Fruit fly (Drosophila melanogaster) whole organism, embryonic: ENCODE measurements around the gene TTLL5.

Source experiments
- ATbp ChIP-seq: fragments of 200-800 bp; sonication (Bioruptor generic); optimal IDR thresholded peaks from 2 replicates; lab custom pipeline; 2017; ENCODE audit warnings: missing biosample characterization, mild to moderate bottlenecking, missing genetic modification characterization, missing genetic modification reagents
- Ada2b ChIP-seq: fragments of 200-800 bp; sonication (Bioruptor generic); IDR thresholded peaks from 2 replicates; pipeline ENCODE4 v1.3.6; 2022; ENCODE audit warnings: missing biosample characterization, missing genetic modification characterization
- Asciz ChIP-seq: fragments of 200-800 bp; sonication (Bioruptor generic); optimal IDR thresholded peaks from 2 replicates; lab custom pipeline; 2017; ENCODE audit warnings: missing biosample characterization, mild to moderate bottlenecking, missing genetic modification characterization, missing genetic modification reagents
- Awh ChIP-seq: fragments of 200-800 bp; sonication (Bioruptor generic); IDR thresholded peaks from 2 replicates; pipeline ENCODE4, ENCODE4 v1.3.6; 2022; ENCODE audit warnings: missing biosample characterization, missing genetic modification characterization
- BEAF-32 ChIP-seq: fragments of 200-800 bp; sonication (Bioruptor generic); optimal IDR thresholded peaks from 3 replicates; lab custom pipeline; 2017; ENCODE audit warnings: missing biosample characterization, missing genetic modification characterization, mild to moderate bottlenecking, moderate library complexity, missing genetic modification reagents
- CG11398 ChIP-seq: fragments of 200-800 bp; sonication (Bioruptor generic); optimal IDR thresholded peaks from 2 replicates; lab custom pipeline; 2016; ENCODE audit warnings: missing biosample characterization, missing genetic modification characterization
- CG11504 ChIP-seq: fragments of 200-800 bp; sonication (Bioruptor generic); optimal IDR thresholded peaks from 3 replicates; lab custom pipeline; 2019; ENCODE audit warnings: missing biosample characterization, mild to moderate bottlenecking, missing genetic modification characterization, moderate library complexity
- CG11723 ChIP-seq: fragments of 200-800 bp; sonication (Bioruptor generic); optimal IDR thresholded peaks from 2 replicates; lab custom pipeline; 2017; ENCODE audit warnings: missing biosample characterization, mild to moderate bottlenecking, missing genetic modification characterization
- CG12769 ChIP-seq: fragments of 200-800 bp; sonication (Bioruptor generic); optimal IDR thresholded peaks from 2 replicates; lab custom pipeline; 2019; ENCODE audit warnings: missing biosample characterization, mild to moderate bottlenecking, missing genetic modification characterization, moderate library complexity
- CG13775 ChIP-seq: fragments of 200-800 bp; sonication (Bioruptor generic); optimal IDR thresholded peaks from 3 replicates; lab custom pipeline; 2017; ENCODE audit warnings: missing biosample characterization, mild to moderate bottlenecking, missing genetic modification characterization
- CG14710 ChIP-seq: fragments of 200-800 bp; sonication (Bioruptor generic); optimal IDR thresholded peaks from 3 replicates; lab custom pipeline; 2019; ENCODE audit warnings: missing biosample characterization, mild to moderate bottlenecking, missing genetic modification characterization, moderate library complexity
- CG15479 ChIP-seq: fragments of 200-800 bp; sonication (Bioruptor generic); optimal IDR thresholded peaks from 3 replicates; lab custom pipeline; 2019; ENCODE audit warnings: missing biosample characterization, mild to moderate bottlenecking, missing genetic modification characterization, moderate library complexity
- CG16863 ChIP-seq: fragments of 200-800 bp; sonication (Bioruptor generic); optimal IDR thresholded peaks from 3 replicates; lab custom pipeline; 2016; ENCODE audit warnings: missing biosample characterization, missing genetic modification characterization
- CG17912 ChIP-seq: fragments of 200-800 bp; sonication (Bioruptor generic); optimal IDR thresholded peaks from 2 replicates; lab custom pipeline; 2018; ENCODE audit warnings: missing biosample characterization, mild to moderate bottlenecking, missing genetic modification characterization
- CG2129 ChIP-seq: fragments of 200-800 bp; sonication (Bioruptor generic); IDR thresholded peaks from 2 replicates; pipeline ENCODE4 v1.3.6; 2022; ENCODE audit warnings: missing biosample characterization, missing genetic modification characterization; ENCODE audit not compliant: partially characterized antibody
- CG32772 ChIP-seq: fragments of 200-800 bp; sonication (Bioruptor generic); IDR thresholded peaks from 2 replicates; pipeline ENCODE4 v1.3.6; 2022; ENCODE audit warnings: missing biosample characterization, missing genetic modification characterization
- CG4617 ChIP-seq: fragments of 200-800 bp; sonication (Bioruptor generic); optimal IDR thresholded peaks from 3 replicates; lab custom pipeline; 2016; ENCODE audit warnings: missing biosample characterization, missing genetic modification characterization, borderline replicate concordance
- CG6254 ChIP-seq: fragments of 200-800 bp; sonication (Bioruptor generic); optimal IDR thresholded peaks from 3 replicates; lab custom pipeline; 2017; ENCODE audit warnings: mild to moderate bottlenecking, missing biosample characterization, missing genetic modification reagents, missing genetic modification characterization
- CG6813 ChIP-seq: fragments of 200-800 bp; sonication (Bioruptor generic); optimal IDR thresholded peaks from 2 replicates; lab custom pipeline; 2017; ENCODE audit warnings: missing biosample characterization, missing genetic modification characterization, mild to moderate bottlenecking, moderate library complexity, missing genetic modification reagents
- CG7745 ChIP-seq: fragments of 200-800 bp; sonication (Bioruptor generic); optimal IDR thresholded peaks from 2 replicates; lab custom pipeline; 2018; ENCODE audit warnings: missing biosample characterization, mild to moderate bottlenecking, missing genetic modification characterization, moderate library complexity
- CG7786 ChIP-seq: fragments of 200-800 bp; sonication (Bioruptor generic); optimal IDR thresholded peaks from 2 replicates; lab custom pipeline; 2016; ENCODE audit warnings: missing biosample characterization, missing genetic modification characterization
- D19A ChIP-seq: fragments of 200-800 bp; optimal IDR thresholded peaks from 3 replicates; lab custom pipeline; 2019; ENCODE audit warnings: missing biosample characterization, mild to moderate bottlenecking, missing genetic modification characterization, moderate library complexity
- Dll ChIP-seq: fragments of 200-800 bp; sonication (Bioruptor generic); IDR thresholded peaks from 4 replicates; pipeline ENCODE4 v1.3.6; 2022; ENCODE audit warnings: missing biosample characterization, missing genetic modification characterization; ENCODE audit not compliant: partially characterized antibody
- Dp ChIP-seq: fragments of 200-800 bp; sonication (Bioruptor generic); optimal IDR thresholded peaks from 2 replicates; lab custom pipeline; 2018; ENCODE audit warnings: missing biosample characterization, mild to moderate bottlenecking, missing genetic modification characterization, moderate library complexity
- Elba2 ChIP-seq: fragments of 200-800 bp; sonication (Bioruptor generic); optimal IDR thresholded peaks from 3 replicates; lab custom pipeline; 2016; ENCODE audit warnings: missing biosample characterization, missing genetic modification characterization
- Fer1 ChIP-seq: fragments of 200-800 bp; sonication (Bioruptor generic); optimal IDR thresholded peaks from 2 replicates; lab custom pipeline; 2017; ENCODE audit warnings: missing biosample characterization, mild to moderate bottlenecking, missing genetic modification characterization
- Gug ChIP-seq: fragments of 200-800 bp; sonication (Bioruptor generic); IDR thresholded peaks from 4 replicates; pipeline ENCODE4 v1.3.6; 2022; ENCODE audit warnings: missing biosample characterization, missing genetic modification characterization
- H2.0 ChIP-seq: fragments of 200-800 bp; sonication (Bioruptor generic); IDR thresholded peaks from 2 replicates; pipeline ENCODE4 v1.3.6; 2022; ENCODE audit warnings: missing biosample characterization, missing genetic modification characterization
- HLH4C ChIP-seq: fragments of 200-800 bp; sonication (Bioruptor generic); IDR thresholded peaks from 3 replicates; pipeline ENCODE4 v1.3.6; 2022; ENCODE audit warnings: missing biosample characterization, missing genetic modification characterization; ENCODE audit not compliant: partially characterized antibody
- Kr ChIP-seq: fragments of 200-800 bp; sonication (Bioruptor generic); optimal IDR thresholded peaks from 2 replicates; lab custom pipeline; 2017; ENCODE audit warnings: missing biosample characterization, mild to moderate bottlenecking, missing genetic modification characterization
- Mes4 ChIP-seq: fragments of 200-800 bp; sonication (Bioruptor generic); optimal IDR thresholded peaks from 2 replicates; lab custom pipeline; 2016; ENCODE audit warnings: missing biosample characterization, missing genetic modification characterization
- Neu2 ChIP-seq: fragments of 200-800 bp; sonication (Bioruptor generic); optimal IDR thresholded peaks from 3 replicates; lab custom pipeline; 2016; ENCODE audit warnings: missing biosample characterization, missing genetic modification characterization, borderline replicate concordance
- Optix ChIP-seq: fragments of 200-800 bp; sonication (Bioruptor generic); IDR thresholded peaks from 3 replicates; pipeline ENCODE4 v1.3.6; 2022; ENCODE audit warnings: missing biosample characterization, missing genetic modification characterization
- YL-1 ChIP-seq: fragments of 200-800 bp; sonication (Bioruptor generic); optimal IDR thresholded peaks from 3 replicates; lab custom pipeline; 2017; ENCODE audit warnings: missing biosample characterization, mild to moderate bottlenecking, missing genetic modification characterization
- cato ChIP-seq: fragments of 200-800 bp; sonication (Bioruptor generic); optimal IDR thresholded peaks from 2 replicates; lab custom pipeline; 2016; ENCODE audit warnings: missing biosample characterization, missing genetic modification characterization, borderline replicate concordance
- chm ChIP-seq: fragments of 200-800 bp; sonication (Bioruptor generic); IDR thresholded peaks from 2 replicates; pipeline ENCODE4 v1.3.6; 2022; ENCODE audit warnings: missing biosample characterization, missing genetic modification characterization
- chn ChIP-seq: fragments of 200-800 bp; sonication (Bioruptor generic); optimal IDR thresholded peaks from 2 replicates; lab custom pipeline; 2016; ENCODE audit warnings: missing biosample characterization, missing genetic modification characterization
- ci ChIP-seq: fragments of 200-800 bp; sonication (Bioruptor generic); IDR thresholded peaks from 3 replicates; pipeline ENCODE4 v1.3.6; 2022; ENCODE audit warnings: missing biosample characterization, missing genetic modification characterization
- gcm2 ChIP-seq: fragments of 200-800 bp; sonication (Bioruptor generic); optimal IDR thresholded peaks from 2 replicates; lab custom pipeline; 2016; ENCODE audit warnings: missing biosample characterization, missing genetic modification characterization
- grn ChIP-seq: fragments of 200-800 bp; sonication (Bioruptor generic); optimal IDR thresholded peaks from 3 replicates; lab custom pipeline; 2017; ENCODE audit warnings: missing biosample characterization, missing genetic modification characterization
- gro ChIP-seq: fragments of 200-800 bp; sonication (Bioruptor generic); optimal IDR thresholded peaks from 2 replicates; lab custom pipeline; 2016; ENCODE audit warnings: missing biosample characterization, missing genetic modification characterization
- her ChIP-seq: fragments of 200-800 bp; sonication (Bioruptor generic); optimal IDR thresholded peaks from 2 replicates; lab custom pipeline; 2016; ENCODE audit warnings: missing biosample characterization, missing genetic modification characterization
- lov ChIP-seq, 2 experiments: fragments of 200-800 bp in 1 of 2; fragments of >200 bp in 1 of 2; sonication (Bioruptor generic) in 1 of 2; IDR thresholded peaks in 1 of 2; optimal IDR thresholded peaks in 1 of 2; 2 replicates in 1 of 2; 3 replicates in 1 of 2; pipeline versions ENCODE4 v1.3.6 to Lab custom; 2017 to 2022; ENCODE audit warnings: missing biosample characterization in 1 of 2, missing genetic modification characterization in 1 of 2
- pfk ChIP-seq: fragments of 200-800 bp; sonication (Bioruptor generic); optimal IDR thresholded peaks from 2 replicates; lab custom pipeline; 2018; ENCODE audit warnings: missing biosample characterization, mild to moderate bottlenecking, missing genetic modification characterization, moderate library complexity
- so ChIP-seq: fragments of 200-800 bp; sonication (Bioruptor generic); IDR thresholded peaks from 3 replicates; pipeline ENCODE4 v1.3.6; 2022; ENCODE audit warnings: missing biosample characterization, missing genetic modification characterization
- toy ChIP-seq: fragments of 200-800 bp; sonication (Bioruptor generic); IDR thresholded peaks from 2 replicates; pipeline ENCODE4 v1.3.6; 2022; ENCODE audit warnings: missing biosample characterization, missing genetic modification characterization
- tx ChIP-seq: fragments of 200-800 bp; sonication (Bioruptor generic); optimal IDR thresholded peaks from 2 replicates; lab custom pipeline; 2016; ENCODE audit warnings: missing biosample characterization, missing genetic modification characterization
- vnd ChIP-seq: fragments of 200-800 bp; sonication (Bioruptor generic); IDR thresholded peaks from 3 replicates; pipeline ENCODE4 v1.3.6; 2022; ENCODE audit warnings: missing biosample characterization, missing genetic modification characterization; ENCODE audit not compliant: partially characterized antibody
- vvl ChIP-seq: fragments of 200-800 bp; sonication (Bioruptor generic); IDR thresholded peaks from 2 replicates; pipeline ENCODE4 v1.3.6; 2022; ENCODE audit warnings: missing biosample characterization, missing genetic modification characterization
- wdn ChIP-seq: fragments of 200-800 bp; sonication (Bioruptor generic); IDR thresholded peaks from 2 replicates; pipeline ENCODE4 v1.3.6; 2022; ENCODE audit warnings: missing biosample characterization, missing genetic modification characterization

The TTLL5 gene

dm6 chr3R:25069569-25069968 is 53.2 kb downstream of the TTLL5 start, which contains the start of the genes Stt3B and CG11839 (continued):
- TF ChIP-seq CG15479 (GFP tag; lab: Kevin White, UChicago), result no peak
- peak; percentile 25; the same call in 1 of the 3 replicates for TF ChIP-seq so (GFP tag; lab: Robert Waterston, UW)
- peak; percentile 40; the same call in 1 of the 3 replicates for TF ChIP-seq Optix
- TF ChIP-seq CG17912 (GFP tag; lab: Kevin White, UChicago), result peak; percentile 1
- TF ChIP-seq CG14710, result peak; percentile 85
- TF ChIP-seq Ada2b (GFP tag; lab: Robert Waterston, UW), result peak; percentile 58
- TF ChIP-seq Dp (GFP tag; lab: Kevin White, UChicago), result peak; percentile 44
- no peak for TF ChIP-seq CG12769 (tag; lab: Kevin White, UChicago)
- TF ChIP-seq CG32772, result no peak
- peak; percentile 83 for TF ChIP-seq CG7786
- TF ChIP-seq CG2129, result peak; percentile 89
- peak; percentile 97 for TF ChIP-seq Dll
- peak; percentile 45 for TF ChIP-seq gcm2 (GFP tag; lab: Kevin White, UChicago)
- no peak for TF ChIP-seq chm (GFP tag; lab: Robert Waterston, UW)
- peak; percentile 62 for TF ChIP-seq her
- peak; percentile 68 for TF ChIP-seq vvl
- TF ChIP-seq CG16863 (GFP tag; lab: Kevin White, UChicago), result peak; percentile 49
- TF ChIP-seq D19A (tag; lab: Kevin White, UChicago), result no peak
- TF ChIP-seq Neu2 (GFP tag; lab: Kevin White, UChicago), result peak; percentile 10
- peak; percentile 23 for TF ChIP-seq CG7745 (tag; lab: Kevin White, UChicago)
- TF ChIP-seq YL-1, result peak; percentile 79
- no peak for TF ChIP-seq CG11504 (tag; lab: Kevin White, UChicago)
- TF ChIP-seq Awh (GFP tag; lab: Robert Waterston, UW), result no peak
- TF ChIP-seq cato (GFP tag; lab: Kevin White, UChicago), result no peak
- no peak for TF ChIP-seq CG11723 (GFP tag; lab: Kevin White, UChicago)
- peak; percentile 79 for TF ChIP-seq gro (GFP tag; lab: Kevin White, UChicago)
- TF ChIP-seq CG4617 (GFP tag; lab: Kevin White, UChicago), result peak; percentile 94
- peak; percentile 90 for TF ChIP-seq vnd (GFP tag; lab: Robert Waterston, UW)
- TF ChIP-seq Gug (GFP tag; lab: Robert Waterston, UW), result peak; percentile 66; the same call in 3 of the 4 replicates
- TF ChIP-seq CG13775 (GFP tag; lab: Kevin White, UChicago), result peak; percentile 74
- TF ChIP-seq CG11398 (GFP tag; lab: Kevin White, UChicago), result peak; percentile 64
- no peak for TF ChIP-seq CG6254
- peak; percentile 78 for TF ChIP-seq tx
- TF ChIP-seq chn (GFP tag; lab: Kevin White, UChicago), result peak; percentile 75
- peak; percentile 43; the same call in 1 of the 2 replicates for TF ChIP-seq wdn (GFP tag; lab: Robert Waterston, UW)
- no peak for TF ChIP-seq Kr (GFP tag; lab: Kevin White, UChicago)
- TF ChIP-seq Mes4 (GFP tag; lab: Kevin White, UChicago), result peak; percentile 53
- no peak for TF ChIP-seq toy (GFP tag; lab: Robert Waterston, UW)
- no peak for TF ChIP-seq Asciz (GFP tag; lab: Kevin White, UChicago)
- TF ChIP-seq Elba2 (GFP tag; lab: Kevin White, UChicago), result peak; percentile 24
- no peak for TF ChIP-seq CG6813 (GFP tag; lab: Kevin White, UChicago)
- no peak for TF ChIP-seq grn (GFP tag; lab: Kevin White, UChicago)
- TF ChIP-seq HLH4C, result peak; percentile 83
- peak; percentile 76 for TF ChIP-seq pfk (GFP tag; lab: Kevin White, UChicago)
- TF ChIP-seq lov (optimal IDR thresholded peaks at IDR 0.05; lab: Kevin White, UChicago), result no peak
- no peak for TF ChIP-seq lov (GFP tag; IDR thresholded peaks at IDR 0.05; lab: Robert Waterston, UW)
- TF ChIP-seq H2.0 (GFP tag; lab: Robert Waterston, UW), result no peak; the same call in 1 of the 2 replicates
- no peak for TF ChIP-seq ci (GFP tag; lab: Robert Waterston, UW)
- peak; percentile 97 for TF ChIP-seq BEAF-32 (GFP tag; lab: Kevin White, UChicago)
- TF ChIP-seq Fer1 (GFP tag; lab: Kevin White, UChicago), result peak; percentile 76
- no peak for TF ChIP-seq ATbp (GFP tag; lab: Kevin White, UChicago)
